Fruit fly (Drosophila melanogaster) whole organism, pupa: ENCODE results near the gene amd.

Experiments
- CG10348 ChIP-seq: fragments of 200-800 bp; sonication (Bioruptor generic); IDR thresholded peaks from 2 replicates; pipeline ENCODE4 v1.3.6; 2022; ENCODE audit warnings: missing biosample characterization, missing genetic modification characterization
- CG12605 ChIP-seq: fragments of 200-800 bp; sonication (Bioruptor generic); IDR thresholded peaks from 2 replicates; pipeline ENCODE4 v1.3.6; 2022; ENCODE audit warnings: missing biosample characterization, missing genetic modification characterization
- CG13204 ChIP-seq: fragments of 200-800 bp; sonication (Bioruptor generic); optimal IDR thresholded peaks from 2 replicates; lab custom pipeline; 2018; ENCODE audit warnings: missing biosample characterization, mild to moderate bottlenecking, missing genetic modification characterization, moderate library complexity
- CG14655 ChIP-seq: fragments of 200-800 bp; sonication (Bioruptor generic); optimal IDR thresholded peaks from 3 replicates; lab custom pipeline; 2017; ENCODE audit warnings: mild to moderate bottlenecking, missing biosample characterization, missing genetic modification reagents, missing genetic modification characterization
- CG15710 ChIP-seq: fragments of 200-800 bp; sonication (Bioruptor generic); optimal IDR thresholded peaks from 2 replicates; lab custom pipeline; 2018; ENCODE audit warnings: missing biosample characterization, mild to moderate bottlenecking, missing genetic modification characterization, moderate library complexity
- CG17806 ChIP-seq: fragments of 200-800 bp; sonication (Bioruptor generic); optimal IDR thresholded peaks from 2 replicates; lab custom pipeline; 2018; ENCODE audit warnings: missing biosample characterization, mild to moderate bottlenecking, missing genetic modification characterization, moderate library complexity
- CG32121 ChIP-seq: fragments of 200-800 bp; sonication (Bioruptor generic); IDR thresholded peaks from 2 replicates; pipeline ENCODE4 v1.3.6; 2022; ENCODE audit warnings: missing biosample characterization, missing genetic modification characterization
- CG34367 ChIP-seq: fragments of 200-800 bp; sonication (Bioruptor generic); optimal IDR thresholded peaks from 2 replicates; lab custom pipeline; 2018; ENCODE audit warnings: missing biosample characterization, mild to moderate bottlenecking, missing genetic modification characterization
- CG4496 ChIP-seq: fragments of 200-800 bp; sonication (Bioruptor generic); IDR thresholded peaks from 3 replicates; pipeline ENCODE4 v1.3.6; 2022; ENCODE audit warnings: missing biosample characterization, missing genetic modification characterization
- CG8159 ChIP-seq: fragments of 200-800 bp; sonication (Bioruptor generic); optimal IDR thresholded peaks from 3 replicates; lab custom pipeline; 2018; ENCODE audit warnings: missing biosample characterization, mild to moderate bottlenecking, missing genetic modification characterization, moderate library complexity
- CG8301 ChIP-seq: fragments of 200-800 bp; sonication (Bioruptor generic); optimal IDR thresholded peaks from 2 replicates; lab custom pipeline; 2018; ENCODE audit warnings: missing biosample characterization, mild to moderate bottlenecking, missing genetic modification characterization
- CG9948 ChIP-seq: fragments of 200-800 bp; sonication (Bioruptor generic); optimal IDR thresholded peaks from 2 replicates; lab custom pipeline; 2018; ENCODE audit warnings: missing biosample characterization, mild to moderate bottlenecking, missing genetic modification characterization, moderate library complexity
- D1 ChIP-seq: fragments of 200-800 bp; sonication (Bioruptor generic); optimal IDR thresholded peaks from 2 replicates; lab custom pipeline; 2018; ENCODE audit warnings: missing biosample characterization, mild to moderate bottlenecking, missing genetic modification characterization, moderate library complexity
- EcR ChIP-seq: fragments of 200-800 bp; sonication (Bioruptor generic); optimal IDR thresholded peaks from 3 replicates; lab custom pipeline; 2019; ENCODE audit warnings: missing biosample characterization, missing genetic modification characterization, mild to moderate bottlenecking, moderate library complexity, missing genetic modification reagents
- Ets98B ChIP-seq: fragments of 200-800 bp; sonication (Bioruptor generic); IDR thresholded peaks from 2 replicates; pipeline ENCODE4 v1.3.6; 2022; ENCODE audit warnings: missing biosample characterization, missing genetic modification characterization
- Pif1A ChIP-seq: fragments of 200-800 bp; sonication (Bioruptor generic); optimal IDR thresholded peaks from 3 replicates; lab custom pipeline; 2016; ENCODE audit warnings: missing biosample characterization, missing genetic modification characterization
- Pif1B ChIP-seq: fragments of 200-800 bp; sonication (Bioruptor generic); optimal IDR thresholded peaks from 3 replicates; lab custom pipeline; 2016; ENCODE audit warnings: missing biosample characterization, missing genetic modification characterization
- Snoo ChIP-seq: fragments of 200-800 bp; sonication (Bioruptor generic); optimal IDR thresholded peaks from 3 replicates; lab custom pipeline; 2017; ENCODE audit warnings: missing biosample characterization, mild to moderate bottlenecking, missing genetic modification characterization, inconsistent platforms
- fd96Ca ChIP-seq: fragments of 200-800 bp; sonication (Bioruptor generic); IDR thresholded peaks from 3 replicates; pipeline ENCODE4 v1.3.6; 2022; ENCODE audit warnings: missing biosample characterization, missing genetic modification characterization
- gl ChIP-seq: fragments of 200-800 bp; sonication (Bioruptor generic); optimal IDR thresholded peaks from 2 replicates; lab custom pipeline; 2018; ENCODE audit warnings: missing biosample characterization, mild to moderate bottlenecking, missing genetic modification characterization
- rn ChIP-seq: fragments of 200-800 bp; sonication (Bioruptor generic); IDR thresholded peaks from 2 replicates; pipeline ENCODE4 v1.3.6; 2022; ENCODE audit warnings: missing biosample characterization, missing genetic modification characterization

The amd gene

DNA sequence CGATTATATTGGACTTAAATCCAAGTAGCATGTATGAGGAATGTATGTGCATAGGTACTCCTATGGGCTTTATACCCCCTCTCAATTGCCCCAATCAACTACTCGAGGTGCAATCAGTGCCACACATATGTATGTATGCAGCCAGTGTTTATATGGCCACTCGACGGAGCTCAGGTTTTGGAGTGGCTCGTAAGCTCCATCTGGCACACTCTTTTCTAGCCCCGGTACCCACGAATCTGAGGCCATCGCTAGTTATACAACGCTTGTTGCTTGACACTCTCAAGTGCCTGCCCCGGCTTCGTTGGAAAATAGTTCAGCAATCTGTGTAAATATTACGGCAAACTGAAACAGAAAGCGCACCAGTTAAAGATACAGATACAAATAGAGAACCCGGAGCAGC, 13.6 kb upstream of the amd start:
- TF ChIP-seq CG13204 (GFP tag; lab: Kevin White, UChicago): no peak
- no peak for TF ChIP-seq CG34367 (tag; lab: Kevin White, UChicago)
- no peak for TF ChIP-seq CG9948 (tag; lab: Kevin White, UChicago)
- TF ChIP-seq rn (GFP tag; lab: Robert Waterston, UW): no peak
- no peak for TF ChIP-seq EcR (GFP tag; lab: Kevin White, UChicago)
- TF ChIP-seq gl (tag; lab: Kevin White, UChicago): no peak
- no peak for TF ChIP-seq CG10348 (GFP tag; lab: Robert Waterston, UW)
- TF ChIP-seq CG4496: no peak
- TF ChIP-seq Snoo (tag; lab: Kevin White, UChicago): no peak
- TF ChIP-seq CG8159 (tag; lab: Kevin White, UChicago): no peak
- no peak for TF ChIP-seq CG12605 (GFP tag; lab: Robert Waterston, UW)
- no peak for TF ChIP-seq CG32121 (GFP tag; lab: Robert Waterston, UW)

DNA sequence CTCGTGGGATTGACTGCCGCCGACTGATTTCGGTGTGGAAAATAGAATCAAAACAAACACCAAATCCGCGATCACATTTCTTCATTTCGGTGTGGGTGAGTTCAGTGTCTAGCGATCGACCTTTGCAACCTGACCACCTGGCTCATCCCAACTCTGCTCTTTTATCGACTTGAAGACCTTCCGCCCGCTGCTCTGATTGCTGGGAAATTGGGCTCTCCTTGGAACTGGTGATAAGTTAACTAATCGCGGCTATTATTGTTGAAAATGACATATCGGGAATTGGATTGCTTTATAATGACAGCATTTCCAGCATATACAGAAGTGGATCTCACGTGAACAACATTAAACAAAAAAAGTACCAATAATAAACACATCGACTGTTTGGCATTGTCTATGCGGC, 12.6 kb upstream of the amd start:
- TF ChIP-seq Ets98B: no peak
- TF ChIP-seq EcR (GFP tag; lab: Kevin White, UChicago): no peak
- no peak for TF ChIP-seq CG34367 (tag; lab: Kevin White, UChicago)
- no peak for TF ChIP-seq CG4496
- TF ChIP-seq CG13204 (GFP tag; lab: Kevin White, UChicago): no peak
- no peak for TF ChIP-seq CG14655 (GFP tag; lab: Kevin White, UChicago)
- TF ChIP-seq CG8159 (tag; lab: Kevin White, UChicago): no peak
- no peak for TF ChIP-seq Pif1A (GFP tag; lab: Kevin White, UChicago)
- TF ChIP-seq CG10348 (GFP tag; lab: Robert Waterston, UW): no peak

dm6 chr2L:19098668-19099067, 11.3 kb upstream of the amd start:
- TF ChIP-seq Pif1A (GFP tag; lab: Kevin White, UChicago): no peak
- TF ChIP-seq Pif1B (GFP tag; lab: Kevin White, UChicago): no peak
- no peak for TF ChIP-seq CG4496
- TF ChIP-seq rn (GFP tag; lab: Robert Waterston, UW): no peak
- no peak for TF ChIP-seq fd96Ca (GFP tag; lab: Robert Waterston, UW)
- no peak for TF ChIP-seq CG32121 (GFP tag; lab: Robert Waterston, UW)
- TF ChIP-seq CG9948 (tag; lab: Kevin White, UChicago): no peak
- no peak for TF ChIP-seq CG17806 (tag; lab: Kevin White, UChicago)
- no peak for TF ChIP-seq gl (tag; lab: Kevin White, UChicago)
- no peak for TF ChIP-seq CG10348 (GFP tag; lab: Robert Waterston, UW)
- TF ChIP-seq CG8159 (tag; lab: Kevin White, UChicago): no peak
- TF ChIP-seq CG14655 (GFP tag; lab: Kevin White, UChicago): no peak
- no peak for TF ChIP-seq CG8301 (tag; lab: Kevin White, UChicago)
- TF ChIP-seq EcR (GFP tag; lab: Kevin White, UChicago): no peak
- no peak for TF ChIP-seq CG13204 (GFP tag; lab: Kevin White, UChicago)
- TF ChIP-seq Ets98B: no peak

DNA sequence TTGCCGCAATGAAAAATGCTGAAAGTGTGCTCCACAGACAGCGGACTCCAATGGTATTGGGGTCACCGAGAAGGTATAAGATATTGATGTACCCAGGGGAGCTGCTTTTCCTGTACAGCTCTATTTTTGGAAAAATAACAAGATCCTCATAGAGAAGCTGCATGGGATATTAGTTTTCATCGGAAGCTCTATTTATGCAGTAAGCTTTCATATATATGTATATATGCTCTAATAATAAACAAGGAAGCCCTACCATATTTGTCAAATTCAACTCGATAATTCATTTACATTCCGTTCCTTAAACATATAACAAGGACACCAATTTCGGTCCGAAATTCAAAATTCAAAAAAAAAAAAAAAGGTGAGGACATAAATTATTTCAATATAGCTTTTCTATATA, 8.2 kb upstream of the amd start, which contains the start of the genes CG17344 and CG43731:
TSS of gene CG17344 (plus strand) at position 301 of the 400 bp plus-strand sequence.
TSS of gene CG43731 (plus strand) at position 301 of the 400 bp plus-strand sequence.
- no peak for TF ChIP-seq Ets98B
- no peak for TF ChIP-seq rn (GFP tag; lab: Robert Waterston, UW)
- TF ChIP-seq CG8159 (tag; lab: Kevin White, UChicago): no peak
- TF ChIP-seq CG34367 (tag; lab: Kevin White, UChicago): no peak
- TF ChIP-seq CG9948 (tag; lab: Kevin White, UChicago): no peak
- no peak for TF ChIP-seq EcR (GFP tag; lab: Kevin White, UChicago)
- no peak for TF ChIP-seq D1 (tag; lab: Kevin White, UChicago)
- no peak for TF ChIP-seq CG32121 (GFP tag; lab: Robert Waterston, UW)
- no peak for TF ChIP-seq CG4496
- no peak for TF ChIP-seq CG10348 (GFP tag; lab: Robert Waterston, UW)
- TF ChIP-seq fd96Ca (GFP tag; lab: Robert Waterston, UW): no peak
- no peak for TF ChIP-seq Pif1A (GFP tag; lab: Kevin White, UChicago)
- no peak for TF ChIP-seq Pif1B (GFP tag; lab: Kevin White, UChicago)
- TF ChIP-seq CG12605 (GFP tag; lab: Robert Waterston, UW): no peak
- no peak for TF ChIP-seq Snoo (tag; lab: Kevin White, UChicago)
- TF ChIP-seq gl (tag; lab: Kevin White, UChicago): no peak
- TF ChIP-seq, all 21 proteins: peak for 0

DNA sequence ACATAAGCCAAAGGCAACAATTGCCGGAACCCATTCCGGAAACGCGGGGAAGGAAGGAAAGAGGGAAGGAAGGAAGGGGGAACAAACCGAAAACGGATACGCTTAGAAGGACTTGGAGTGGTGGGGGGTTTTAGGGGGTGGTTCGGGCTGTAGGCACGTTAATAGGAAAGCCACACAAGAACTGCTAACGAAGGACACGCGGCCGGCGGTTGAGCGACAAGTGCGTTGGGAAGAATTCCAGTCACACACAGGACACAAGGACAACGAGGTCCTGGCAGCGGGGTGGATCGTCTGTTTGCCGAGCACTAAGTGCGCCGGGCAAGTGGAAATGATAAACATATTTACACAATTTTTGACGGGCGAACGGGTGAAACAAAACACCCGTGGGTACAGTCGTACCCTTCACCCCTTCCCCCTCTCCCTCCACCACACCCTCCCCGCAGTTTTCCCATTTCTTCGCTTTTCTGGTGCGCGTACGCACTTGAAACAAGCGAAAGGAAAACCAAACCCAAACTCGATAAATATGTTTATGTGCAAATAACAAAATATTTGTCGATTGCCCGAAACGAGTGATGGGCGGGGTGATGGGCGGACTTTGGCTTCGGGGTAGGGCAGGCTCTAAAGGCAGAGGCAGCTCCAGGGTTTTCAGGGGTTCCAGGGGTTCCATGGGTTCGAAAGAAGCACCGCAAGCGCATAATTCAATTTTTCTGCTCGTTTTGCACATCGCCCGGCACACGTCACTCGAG, 6.6 kb upstream of the amd start:
- TF ChIP-seq CG12605 (GFP tag; lab: Robert Waterston, UW) (no peak), CG14655 (GFP tag; lab: Kevin White, UChicago) (no peak), CG32121 (GFP tag; lab: Robert Waterston, UW) (no peak), CG13204 (GFP tag; lab: Kevin White, UChicago) (no peak), rn (GFP tag; lab: Robert Waterston, UW) (no peak), Ets98B (no peak), CG34367 (tag; lab: Kevin White, UChicago) (no peak), CG15710 (tag; lab: Kevin White, UChicago) (no peak), CG9948 (tag; lab: Kevin White, UChicago) (no peak), CG17806 (tag; lab: Kevin White, UChicago) (no peak), gl (tag; lab: Kevin White, UChicago) (no peak)
- TF ChIP-seq, all 21 proteins: peak for 0
